Worm (Caenorhabditis elegans) whole organism, L2 larva: ENCODE data around the gene Y57E12AL.6.

Experiments used
- dmd-4 ChIP-seq: sonication (generic microtip); optimal IDR thresholded peaks from 2 replicates; lab custom pipeline; 2017; ENCODE audit warnings: missing biosample characterization, missing genetic modification characterization
- elt-3 ChIP-seq: sonication (generic microtip); optimal IDR thresholded peaks from 2 replicates; lab custom pipeline; 2017; ENCODE audit warnings: missing biosample characterization, missing genetic modification characterization
- lin-39 ChIP-seq: fragments of 150-350 bp; optimal IDR thresholded peaks from 2 replicates; lab custom pipeline; 2014; ENCODE audit warnings: missing biosample characterization, missing genetic modification reagents, missing genetic modification characterization
- lsy-2 ChIP-seq, 2 experiments: fragments of 150-350 bp in 1 of 2; sonication (generic microtip) in 1 of 2; optimal IDR thresholded peaks; 2 replicates each; lab custom pipeline; 2014 to 2017; ENCODE audit warnings: missing biosample characterization in 2 of 2, missing genetic modification characterization in 2 of 2
- mbf-1 ChIP-seq: sonication (generic microtip); optimal IDR thresholded peaks from 2 replicates; lab custom pipeline; 2017; ENCODE audit warnings: missing biosample characterization, missing genetic modification characterization
- mdl-1 ChIP-seq, 2 experiments: fragments of 150-350 bp in 1 of 2; sonication (generic microtip) in 1 of 2; optimal IDR thresholded peaks; 2 replicates each; lab custom pipeline; 2017; ENCODE audit warnings: missing biosample characterization in 2 of 2, missing genetic modification characterization in 2 of 2
- nhr-12 ChIP-seq: fragments of 150-350 bp; optimal IDR thresholded peaks from 2 replicates; lab custom pipeline; 2014; ENCODE audit warnings: missing biosample characterization, missing genetic modification characterization
- nhr-237 ChIP-seq: fragments of 150-350 bp; optimal IDR thresholded peaks from 2 replicates; lab custom pipeline; 2014; ENCODE audit warnings: missing biosample characterization, missing genetic modification characterization
- nhr-6 ChIP-seq: fragments of 150-350 bp; optimal IDR thresholded peaks from 2 replicates; lab custom pipeline; 2014; ENCODE audit warnings: missing biosample characterization, missing genetic modification characterization
- nhr-77 ChIP-seq: fragments of 150-350 bp; optimal IDR thresholded peaks from 2 replicates; lab custom pipeline; 2014; ENCODE audit warnings: missing biosample characterization, missing genetic modification characterization
- unc-39 ChIP-seq: fragments of 150-350 bp; optimal IDR thresholded peaks from 2 replicates; lab custom pipeline; 2014; ENCODE audit warnings: missing biosample characterization, missing genetic modification characterization
- unc-62 ChIP-seq: fragments of 150-350 bp; optimal IDR thresholded peaks from 2 replicates; lab custom pipeline; 2014; ENCODE audit warnings: missing biosample characterization, missing genetic modification reagents, missing genetic modification characterization

DNA sequence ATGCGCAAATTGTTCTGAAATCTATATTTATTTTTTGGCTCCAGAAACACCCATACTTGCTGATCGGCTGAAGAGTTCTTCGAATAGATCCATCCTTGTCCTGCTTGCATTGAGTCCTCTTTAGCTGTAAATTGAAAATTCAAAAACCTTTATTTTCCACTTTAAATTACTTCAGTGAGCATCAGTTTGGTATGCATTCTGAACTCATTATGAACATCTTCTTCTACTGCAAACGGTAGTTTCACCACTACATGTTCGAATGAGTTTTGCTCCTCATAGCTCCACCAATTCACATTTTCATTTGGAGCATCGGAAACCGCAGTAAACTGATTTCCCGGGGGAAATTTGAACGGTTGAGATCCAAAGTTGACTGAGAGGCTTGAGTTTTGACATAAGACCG is 10.1 kb downstream of the Y57E12AL.6 start:
- TF ChIP-seq lsy-2 (tag; optimal IDR thresholded peaks at IDR 0.05; lab: Kevin White, UChicago) (no peak), nhr-12 (tag; lab: Kevin White, UChicago) (no peak), nhr-237 (tag; lab: Kevin White, UChicago) (no peak), nhr-6 (no peak), lin-39 (tag; lab: Kevin White, UChicago) (no peak), unc-62 (no peak), dmd-4 (tag; lab: Kevin White, UChicago) (no peak), elt-3 (tag; lab: Kevin White, UChicago) (no peak), mdl-1 (tag; optimal IDR thresholded peaks at IDR 0.05; lab: Kevin White, UChicago) (no peak), nhr-77 (no peak), unc-39 (no peak), mbf-1 (tag; lab: Kevin White, UChicago) (no peak)
